Worm (Caenorhabditis elegans): Measurements from ENCODE around the gene coq-5.

coq-5 gene

DNA sequence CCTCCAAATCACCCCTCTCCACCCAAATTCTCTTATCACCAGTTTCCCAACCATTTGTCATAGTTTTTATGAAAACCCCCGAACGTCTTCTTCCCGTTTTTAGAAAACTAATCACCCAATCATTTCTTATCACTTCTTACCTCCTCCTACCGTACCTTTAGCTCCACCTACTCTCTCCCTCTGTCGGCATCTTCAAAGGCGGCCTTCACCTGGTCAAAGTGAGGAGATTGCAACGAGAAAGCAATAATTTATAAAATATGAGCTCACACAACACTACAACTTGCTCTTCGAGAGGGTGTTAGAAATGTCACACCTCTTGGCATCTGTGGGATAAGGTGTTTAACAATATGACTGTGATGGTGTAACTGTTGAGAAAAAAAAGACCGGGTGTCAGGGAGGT lies 49.2 kb downstream of the coq-5 start:
- TF ChIP-seq nfya-1 (tag; optimal IDR thresholded peaks at IDR 0.05; ENCODE audit: insufficient read depth): peak; percentile 11
- TF ChIP-seq ama-1 (optimal IDR thresholded peaks at IDR 0.05): no peak
- peak; percentile 98 for TF ChIP-seq egl-5 (tag; optimal IDR thresholded peaks at IDR 0.05)
